Worm (Caenorhabditis elegans) whole organism, L4 larva: ENCODE measurements around the gene fbxb-85.

Source experiments
- D1046.2 ChIP-seq: fragments of 200-800 bp; sonication (Bioruptor generic); IDR thresholded peaks from 2 replicates; pipeline ENCODE4 v1.3.6; 2022; ENCODE audit warnings: missing genetic modification characterization, missing compliant biosample characterization
- F26F4.8 ChIP-seq: fragments of 200-800 bp; sonication (Bioruptor generic); conservative IDR thresholded peaks from 2 replicates; pipeline ENCODE4 v1.3.6; 2022; ENCODE audit warnings: missing genetic modification characterization, missing compliant biosample characterization
- F37D6.2 ChIP-seq: sonication (generic microtip); optimal IDR thresholded peaks from 2 replicates; lab custom pipeline; 2016; ENCODE audit warnings: mild to moderate bottlenecking, missing genetic modification characterization, missing compliant biosample characterization
- F49E8.2 ChIP-seq: sonication (generic microtip); optimal IDR thresholded peaks from 2 replicates; lab custom pipeline; 2016; ENCODE audit warnings: missing compliant biosample characterization, mild to moderate bottlenecking, missing genetic modification characterization, borderline replicate concordance
- T20F7.1 ChIP-seq: fragments of 200-800 bp; sonication (Bioruptor generic); optimal IDR thresholded peaks from 2 replicates; lab custom pipeline; 2018; ENCODE audit warnings: mild to moderate bottlenecking, missing genetic modification characterization, missing compliant biosample characterization
- T26A8.4 ChIP-seq: fragments of 200-800 bp; sonication (Bioruptor generic); IDR thresholded peaks from 2 replicates; pipeline ENCODE4 v1.3.6; 2022; ENCODE audit warnings: missing genetic modification characterization, missing compliant biosample characterization
- Y48G9A.11 ChIP-seq: fragments of 200-800 bp; sonication (Bioruptor generic); IDR thresholded peaks from 2 replicates; pipeline ENCODE4 v1.3.6; 2022; ENCODE audit warnings: missing genetic modification reagents, missing genetic modification characterization, missing compliant biosample characterization
- aha-1 ChIP-seq: fragments of 150-350 bp; peaks from one replicate; lab custom pipeline; 2014; ENCODE audit warnings: missing biosample characterization, missing genetic modification characterization
- ama-1 ChIP-seq: fragments of 150-350 bp; optimal IDR thresholded peaks from 2 replicates; lab custom pipeline; 2014; ENCODE audit warnings: inconsistent platforms, mixed read lengths
- arid-1 ChIP-seq: fragments of 200-800 bp; sonication (Bioruptor generic); conservative IDR thresholded peaks from 2 replicates; pipeline ENCODE4 v1.3.6; 2022; ENCODE audit warnings: missing genetic modification reagents, missing genetic modification characterization, missing compliant biosample characterization
- ceh-32 ChIP-seq: sonication (generic microtip); optimal IDR thresholded peaks from 2 replicates; lab custom pipeline; 2016; ENCODE audit warnings: mild to moderate bottlenecking, missing genetic modification characterization, missing compliant biosample characterization; ENCODE audit not compliant: poor library complexity
- ceh-62 ChIP-seq: sonication (generic microtip); optimal IDR thresholded peaks from 2 replicates; lab custom pipeline; 2017; ENCODE audit warnings: missing biosample characterization, missing genetic modification characterization
- ceh-82 ChIP-seq: sonication (generic microtip); optimal IDR thresholded peaks from 2 replicates; lab custom pipeline; 2017; ENCODE audit warnings: missing biosample characterization, missing genetic modification characterization
- ctbp-1 ChIP-seq: fragments of 200-800 bp; sonication (Bioruptor generic); IDR thresholded peaks from 2 replicates; pipeline ENCODE4 v1.3.6; 2022; ENCODE audit warnings: missing genetic modification reagents, missing genetic modification characterization, missing compliant biosample characterization
- daf-12 ChIP-seq: fragments of 150-350 bp; optimal IDR thresholded peaks from 2 replicates; lab custom pipeline; 2014; ENCODE audit warnings: missing biosample characterization, missing genetic modification reagents, missing genetic modification characterization
- daf-16 ChIP-seq, 3 experiments: sonication (generic microtip); optimal IDR thresholded peaks; 2 replicates each; lab custom pipeline; 2016 to 2017; ENCODE audit warnings: missing genetic modification characterization in 3 of 3, missing genetic modification reagents in 3 of 3, mild to moderate bottlenecking in 2 of 3, missing compliant biosample characterization in 2 of 3, missing biosample characterization in 1 of 3, moderate library complexity in 1 of 3
- dmd-8 ChIP-seq: fragments of 200-800 bp; sonication (Bioruptor generic); IDR thresholded peaks from 2 replicates; pipeline ENCODE4 v1.3.6; 2022; ENCODE audit warnings: missing genetic modification characterization, missing compliant biosample characterization
- dpl-1 ChIP-seq: fragments of 150-350 bp; optimal IDR thresholded peaks from 2 replicates; lab custom pipeline; 2014; ENCODE audit warnings: missing biosample characterization, missing genetic modification reagents, missing genetic modification characterization
- duxl-1 ChIP-seq: sonication (generic microtip); optimal IDR thresholded peaks from 2 replicates; lab custom pipeline; 2016; ENCODE audit warnings: mild to moderate bottlenecking, missing genetic modification characterization, moderate library complexity, missing compliant biosample characterization; ENCODE audit not compliant: poor library complexity
- egl-27 ChIP-seq: sonication (generic microtip); optimal IDR thresholded peaks from 3 replicates; lab custom pipeline; 2017; ENCODE audit warnings: missing biosample characterization, missing genetic modification reagents, missing genetic modification characterization
- egl-43 ChIP-seq: fragments of 200-800 bp; sonication (Bioruptor generic); IDR thresholded peaks from 2 replicates; pipeline ENCODE4 v1.3.6; 2022; ENCODE audit warnings: missing genetic modification reagents, missing genetic modification characterization, missing compliant biosample characterization
- fos-1 ChIP-seq: fragments of 150-350 bp; optimal IDR thresholded peaks from 2 replicates; lab custom pipeline; 2014; ENCODE audit warnings: missing biosample characterization, missing genetic modification characterization
- hif-1 ChIP-seq, 2 experiments: sonication (generic microtip); optimal IDR thresholded peaks; 2 replicates each; lab custom pipeline; 2016 to 2017; ENCODE audit warnings: missing compliant biosample characterization in 2 of 2, missing genetic modification characterization in 2 of 2, missing genetic modification reagents in 2 of 2, missing genotype in 2 of 2, mild to moderate bottlenecking in 1 of 2
- hlh-11 ChIP-seq: fragments of 200-800 bp; sonication (Bioruptor generic); optimal IDR thresholded peaks from 2 replicates; lab custom pipeline; 2018; ENCODE audit warnings: mild to moderate bottlenecking, missing genetic modification characterization, missing compliant biosample characterization
- hlh-30 ChIP-seq: sonication (generic microtip); optimal IDR thresholded peaks from 2 replicates; lab custom pipeline; 2017; ENCODE audit warnings: antibody characterized with exemption, mild to moderate bottlenecking, missing genetic modification characterization, missing compliant biosample characterization; ENCODE audit not compliant: insufficient read depth
- hmg-1.1 ChIP-seq: fragments of 200-800 bp; sonication (Bioruptor generic); IDR thresholded peaks from 2 replicates; pipeline ENCODE4 v1.3.6; 2022; ENCODE audit warnings: missing genetic modification reagents, missing genetic modification characterization, missing compliant biosample characterization
- lim-7 ChIP-seq: fragments of 200-800 bp; sonication (Bioruptor generic); IDR thresholded peaks from 2 replicates; pipeline ENCODE4 v1.3.6; 2022; ENCODE audit warnings: missing genetic modification characterization, missing compliant biosample characterization
- lin-38 ChIP-seq: fragments of 200-800 bp; sonication (Bioruptor generic); IDR thresholded peaks from 2 replicates; pipeline ENCODE4 v1.3.6; 2022; ENCODE audit warnings: missing genetic modification reagents, missing genetic modification characterization, missing compliant biosample characterization
- lir-3 ChIP-seq: sonication (generic microtip); optimal IDR thresholded peaks from 2 replicates; lab custom pipeline; 2016; ENCODE audit warnings: mild to moderate bottlenecking, missing genetic modification characterization, missing compliant biosample characterization
- lsy-2 ChIP-seq, 2 experiments: fragments of 150-350 bp in 1 of 2; sonication (generic microtip) in 1 of 2; optimal IDR thresholded peaks; 2 replicates each; lab custom pipeline; 2014 to 2017; ENCODE audit warnings: missing biosample characterization in 2 of 2, missing genetic modification characterization in 2 of 2
- madf-5 ChIP-seq, 2 experiments: fragments of 200-800 bp; sonication (Bioruptor generic); IDR thresholded peaks; 2 replicates each; pipeline ENCODE4 v1.3.6; 2022; ENCODE audit warnings: missing compliant biosample characterization in 2 of 2, missing genetic modification characterization in 2 of 2
- mdt-29 ChIP-seq: fragments of 200-800 bp; sonication (Bioruptor generic); IDR thresholded peaks from 2 replicates; pipeline ENCODE4 v1.3.6; 2022; ENCODE audit warnings: missing genetic modification reagents, missing genetic modification characterization, missing compliant biosample characterization
- mep-1 ChIP-seq: fragments of 150-350 bp; sonication (generic microtip); optimal IDR thresholded peaks from 3 replicates; lab custom pipeline; 2014; ENCODE audit warnings: missing biosample characterization, missing genetic modification characterization
- mes-2 ChIP-seq: sonication (generic microtip); optimal IDR thresholded peaks from 2 replicates; lab custom pipeline; 2016; ENCODE audit warnings: missing genotype, mild to moderate bottlenecking, missing genetic modification characterization, missing compliant biosample characterization; ENCODE audit not compliant: poor library complexity, severe bottlenecking
- mxl-3 ChIP-seq: fragments of 200-800 bp; sonication (Bioruptor generic); optimal IDR thresholded peaks from 2 replicates; lab custom pipeline; 2018; ENCODE audit warnings: mild to moderate bottlenecking, missing genetic modification characterization, missing compliant biosample characterization
- nhr-10 ChIP-seq: fragments of 150-350 bp; optimal IDR thresholded peaks from 2 replicates; lab custom pipeline; 2014; ENCODE audit warnings: missing biosample characterization, missing genetic modification characterization
- nhr-11 ChIP-seq: fragments of 150-350 bp; optimal IDR thresholded peaks from 2 replicates; lab custom pipeline; 2014; ENCODE audit warnings: missing biosample characterization, missing genetic modification characterization
- nhr-111 ChIP-seq: fragments of 200-800 bp; sonication (Bioruptor generic); optimal IDR thresholded peaks from 2 replicates; lab custom pipeline; 2018; ENCODE audit warnings: mild to moderate bottlenecking, missing genetic modification characterization, missing compliant biosample characterization
- nhr-25 ChIP-seq: sonication (generic microtip); optimal IDR thresholded peaks from 2 replicates; lab custom pipeline; 2017; ENCODE audit warnings: missing genetic modification characterization, mild to moderate bottlenecking, missing compliant biosample characterization, antibody characterized with exemption, moderate library complexity, borderline replicate concordance; ENCODE audit not compliant: insufficient read depth
- nhr-28 ChIP-seq: fragments of 150-350 bp; optimal IDR thresholded peaks from 2 replicates; lab custom pipeline; 2014; ENCODE audit warnings: missing biosample characterization, missing genetic modification characterization
- nhr-41 ChIP-seq: fragments of 200-800 bp; sonication (Bioruptor generic); IDR thresholded peaks from 2 replicates; pipeline ENCODE4 v1.3.6; 2022; ENCODE audit warnings: missing genetic modification reagents, missing genetic modification characterization, missing compliant biosample characterization
- nhr-76 ChIP-seq: fragments of 150-350 bp; optimal IDR thresholded peaks from 2 replicates; lab custom pipeline; 2014; ENCODE audit warnings: missing biosample characterization, missing genetic modification characterization
- nhr-77 ChIP-seq: fragments of 150-350 bp; optimal IDR thresholded peaks from 2 replicates; lab custom pipeline; 2014; ENCODE audit warnings: missing biosample characterization, missing genetic modification characterization
- pqm-1 ChIP-seq: sonication (generic microtip); optimal IDR thresholded peaks from 2 replicates; lab custom pipeline; 2017; ENCODE audit warnings: missing biosample characterization, missing genetic modification characterization
- rbr-2 ChIP-seq: sonication (generic microtip); optimal IDR thresholded peaks from 2 replicates; lab custom pipeline; 2016; ENCODE audit warnings: missing genotype, missing genetic modification characterization, missing compliant biosample characterization
- saeg-2 ChIP-seq: fragments of 200-800 bp; sonication (Bioruptor generic); IDR thresholded peaks from 2 replicates; pipeline ENCODE4 v1.3.6; 2022; ENCODE audit warnings: missing genetic modification reagents, missing genetic modification characterization, missing compliant biosample characterization
- set-16 ChIP-seq: fragments of 200-800 bp; sonication (Bioruptor generic); IDR thresholded peaks from 2 replicates; pipeline ENCODE4 v1.3.6; 2022; ENCODE audit warnings: missing genetic modification reagents, missing genetic modification characterization, missing compliant biosample characterization
- tra-1 ChIP-seq: fragments of 200-800 bp; sonication (Bioruptor generic); IDR thresholded peaks from 2 replicates; pipeline ENCODE4 v1.3.6; 2022; ENCODE audit warnings: missing genetic modification reagents, missing genetic modification characterization, missing compliant biosample characterization
- vab-7 ChIP-seq: fragments of 200-800 bp; sonication (Bioruptor generic); IDR thresholded peaks from 2 replicates; pipeline ENCODE4 v1.3.6; 2022; ENCODE audit warnings: missing genetic modification reagents, missing genetic modification characterization, missing compliant biosample characterization

Gene fbxb-85

ce11 chrIII:10807956-10808355 lies 40.8 kb downstream of the fbxb-85 start:
- TF ChIP-seq lim-7 (GFP tag; lab: Robert Waterston, UW) (peak; percentile 61; the same call in 1 of the 2 replicates), mep-1 (tag; lab: Kevin White, UChicago) (peak; percentile 19), rbr-2 (peak; percentile 34), D1046.2 (GFP tag; lab: Robert Waterston, UW) (0 out of 2 replicates have a peak, but pooled peaks have one; percentile 25), tra-1 (no peak), daf-16 (GFP tag; optimal IDR thresholded peaks at IDR 0.05; lab: Kevin White, UChicago) (no peak), daf-16 (tag; optimal IDR thresholded peaks at IDR 0.05; lab: Kevin White, UChicago) (no peak), dpl-1 (GFP tag; lab: Kevin White, UChicago) (peak; percentile 34), hlh-11 (tag; lab: Kevin White, UChicago) (peak; percentile 55), madf-5 (GFP tag; IDR thresholded peaks at IDR 0.05; lab: Robert Waterston, UW) (no peak), ctbp-1 (GFP tag; lab: Robert Waterston, UW) (0 out of 2 replicates have a peak, but pooled peaks have one; percentile 37), ceh-32 (no peak), fos-1 (tag; lab: Kevin White, UChicago) (no peak), nhr-41 (GFP tag; lab: Robert Waterston, UW) (no peak), F37D6.2 (tag; lab: Kevin White, UChicago) (no peak), nhr-77 (tag; lab: Kevin White, UChicago) (no peak), mxl-3 (GFP tag; lab: Kevin White, UChicago) (peak; percentile 64), T26A8.4 (GFP tag; lab: Robert Waterston, UW) (no peak), mdt-29 (GFP tag; lab: Robert Waterston, UW) (no peak), dmd-8 (GFP tag; lab: Robert Waterston, UW) (0 out of 2 replicates have a peak, but pooled peaks have one; percentile 5), nhr-111 (no peak), ceh-62 (tag; lab: Kevin White, UChicago) (no peak), mes-2 (tag; lab: Kevin White, UChicago) (peak; percentile 36), daf-12 (tag; lab: Kevin White, UChicago) (no peak), ceh-82 (tag; lab: Kevin White, UChicago) (no peak), nhr-76 (tag; lab: Kevin White, UChicago) (no peak), hif-1 (tag; optimal IDR thresholded peaks at IDR 0.05; lab: Kevin White, UChicago) (peak in 1 of 2 experiments; percentile 20), nhr-28 (tag; lab: Kevin White, UChicago) (no peak), lin-38 (no peak; the same call in 1 of the 2 replicates), ama-1 (lab: Kevin White, UChicago) (no peak), set-16 (GFP tag; lab: Robert Waterston, UW) (peak; percentile 53), egl-27 (tag; lab: Kevin White, UChicago) (no peak), nhr-10 (tag; lab: Kevin White, UChicago) (no peak), arid-1 (0 out of 2 replicates have a peak, but pooled peaks have one; percentile 14), F26F4.8 (GFP tag; lab: Robert Waterston, UW) (no peak), egl-43 (GFP tag; lab: Robert Waterston, UW) (0 out of 2 replicates have a peak, but pooled peaks have one; percentile 7), vab-7 (GFP tag; lab: Robert Waterston, UW) (no peak), T20F7.1 (GFP tag; lab: Kevin White, UChicago) (no peak), hmg-1.1 (GFP tag; lab: Robert Waterston, UW) (peak; percentile 64; the same call in 1 of the 2 replicates), aha-1 (peak; percentile 95), nhr-11 (tag; lab: Kevin White, UChicago) (peak; percentile 27)

ce11 chrIII:10807236-10807635 lies 41.5 kb downstream of the fbxb-85 start:
- TF ChIP-seq ceh-82 (tag; lab: Kevin White, UChicago) (no peak), Y48G9A.11 (GFP tag; lab: Robert Waterston, UW) (0 out of 2 replicates have a peak, but pooled peaks have one; percentile 18), duxl-1 (tag; lab: Kevin White, UChicago) (no peak), F49E8.2 (tag; lab: Kevin White, UChicago) (peak; percentile 75), tra-1 (no peak), T20F7.1 (GFP tag; lab: Kevin White, UChicago) (no peak), pqm-1 (tag; lab: Kevin White, UChicago) (no peak), ceh-32 (no peak), nhr-25 (tag; lab: Kevin White, UChicago) (no peak), hlh-30 (tag; lab: Kevin White, UChicago) (no peak), lir-3 (tag; lab: Kevin White, UChicago) (no peak), saeg-2 (no peak), lsy-2 (tag; optimal IDR thresholded peaks at IDR 0.05; lab: Kevin White, UChicago) (no peak), lin-38 (peak; percentile 63), T26A8.4 (GFP tag; lab: Robert Waterston, UW) (no peak), aha-1 (no peak)
